Fruit fly (Drosophila melanogaster) whole organism: ENCODE measurements around the gene Rpn9.

Source experiments
- CG8478 ChIP-seq: fragments of >200 bp; optimal IDR thresholded peaks from 2 replicates; lab custom pipeline; 2018; ENCODE audit warnings: inconsistent platforms
- Dll ChIP-seq: fragments of >200 bp; optimal IDR thresholded peaks from 2 replicates; lab custom pipeline; 2017
- EcR ChIP-seq, 2 experiments: fragments of >200 bp; optimal IDR thresholded peaks; 2 replicates each; lab custom pipeline; 2017; ENCODE audit warnings: missing biosample characterization in 2 of 2, missing genetic modification characterization in 2 of 2, missing genetic modification reagents in 2 of 2
- pan ChIP-seq: fragments of >200 bp; optimal IDR thresholded peaks from 2 replicates; lab custom pipeline; 2017
- psq ChIP-seq: fragments of >200 bp; optimal IDR thresholded peaks from 2 replicates; lab custom pipeline; 2017
- usp ChIP-seq: fragments of >200 bp; optimal IDR thresholded peaks from 2 replicates; lab custom pipeline; 2017; ENCODE audit warnings: missing biosample characterization, missing genetic modification characterization, mixed read lengths

The Rpn9 gene

dm6 chr3R:23698835-23699234, 34.4 kb downstream of the Rpn9 start, which contains the start of gene prt:
TSS of gene prt (minus strand) at chr3R:23699027.
- TF ChIP-seq EcR (GFP tag; optimal IDR thresholded peaks at IDR 0.05; lab: Kevin White, UChicago) (no peak), CG8478 (lab: Kevin White, UChicago) (no peak), pan (lab: Kevin White, UChicago) (no peak), psq (lab: Kevin White, UChicago) (no peak), usp (no peak), Dll (no peak)

- TF ChIP-seq psq (lab: Kevin White, UChicago) (no peak), usp (no peak), EcR (GFP tag; optimal IDR thresholded peaks at IDR 0.05; lab: Kevin White, UChicago) (no peak), Dll (no peak), pan (lab: Kevin White, UChicago) (no peak), CG8478 (lab: Kevin White, UChicago) (no peak)
Measured at dm6 chr3R:23696145-23696544, 37.1 kb downstream of the Rpn9 start, which contains the start of gene CG10252. TSS of gene CG10252 (minus strand) at chr3R:23696245.

dm6 chr3R:23694579-23695033, 38.7 kb downstream of the Rpn9 start, which contains the start of gene CG10254:
TSS of gene CG10254 (minus strand) at chr3R:23694983.
- no peak for TF ChIP-seq EcR (GFP tag; optimal IDR thresholded peaks at IDR 0.05; lab: Kevin White, UChicago)
- TF ChIP-seq usp = no peak
- TF ChIP-seq Dll = no peak
- no peak for TF ChIP-seq CG8478 (lab: Kevin White, UChicago)
- TF ChIP-seq psq (lab: Kevin White, UChicago) = no peak
- TF ChIP-seq pan (lab: Kevin White, UChicago) = no peak

dm6 chr3R:23686924-23687323, 46.3 kb downstream of the Rpn9 start:
- TF ChIP-seq CG8478 (lab: Kevin White, UChicago) = no peak
- TF ChIP-seq psq (lab: Kevin White, UChicago) = no peak
- TF ChIP-seq Dll = no peak
- no peak for TF ChIP-seq usp
- TF ChIP-seq pan (lab: Kevin White, UChicago) = no peak
- no peak for TF ChIP-seq EcR (GFP tag; optimal IDR thresholded peaks at IDR 0.05; lab: Kevin White, UChicago)

- TF ChIP-seq CG8478 (lab: Kevin White, UChicago) (no peak), psq (lab: Kevin White, UChicago) (no peak), pan (lab: Kevin White, UChicago) (no peak), Dll (no peak), EcR (GFP tag; optimal IDR thresholded peaks at IDR 0.05; lab: Kevin White, UChicago) (no peak), usp (no peak)
Measured at dm6 chr3R:23685955-23686354, 47.3 kb downstream of the Rpn9 start, which contains the start of gene SPE. TSS of gene SPE (plus strand) at chr3R:23686255.

- no peak for TF ChIP-seq CG8478 (lab: Kevin White, UChicago)
- no peak for TF ChIP-seq psq (lab: Kevin White, UChicago)
- TF ChIP-seq usp = no peak
Measured at dm6 chr3R:23683757-23684156, 49.5 kb downstream of the Rpn9 start, which contains the start of gene CG18754. TSS of gene CG18754 (plus strand) at chr3R:23684057.

- TF ChIP-seq Dll (no peak), psq (lab: Kevin White, UChicago) (no peak), CG8478 (lab: Kevin White, UChicago) (no peak), EcR (GFP tag; optimal IDR thresholded peaks at IDR 0.05; lab: Kevin White, UChicago) (no peak), usp (no peak), pan (lab: Kevin White, UChicago) (no peak)
Measured at dm6 chr3R:23682203-23682602, 51.1 kb downstream of the Rpn9 start, which contains the start of gene CG16710. TSS of gene CG16710 (plus strand) at chr3R:23682503.
